Fruit fly (Drosophila melanogaster) whole organism, embryonic: Measurements from ENCODE around the gene kairos.

Experiments used
- Asciz ChIP-seq: fragments of 200-800 bp; sonication (Bioruptor generic); optimal IDR thresholded peaks from 2 replicates; lab custom pipeline; 2017; ENCODE audit warnings: missing biosample characterization, mild to moderate bottlenecking, missing genetic modification characterization, missing genetic modification reagents
- CG1024 ChIP-seq: fragments of 200-800 bp; sonication (Bioruptor generic); IDR thresholded peaks from 2 replicates; pipeline ENCODE4 v1.3.6; 2022; ENCODE audit warnings: missing biosample characterization, missing genetic modification characterization
- CG10366 ChIP-seq: fragments of 200-800 bp; sonication (Bioruptor generic); IDR thresholded peaks from 2 replicates; pipeline ENCODE4 v1.3.6; 2022; ENCODE audit warnings: missing biosample characterization, missing genetic modification characterization
- CG10431 ChIP-seq: fragments of 200-800 bp; sonication (Bioruptor generic); optimal IDR thresholded peaks from 3 replicates; lab custom pipeline; 2018; ENCODE audit warnings: missing biosample characterization, mild to moderate bottlenecking, missing genetic modification characterization
- CG11723 ChIP-seq: fragments of 200-800 bp; sonication (Bioruptor generic); optimal IDR thresholded peaks from 2 replicates; lab custom pipeline; 2017; ENCODE audit warnings: missing biosample characterization, mild to moderate bottlenecking, missing genetic modification characterization
- CG12942 ChIP-seq: fragments of 200-800 bp; sonication (Bioruptor generic); optimal IDR thresholded peaks from 3 replicates; lab custom pipeline; 2016; ENCODE audit warnings: missing biosample characterization, missing genetic modification characterization
- CG14014 ChIP-seq: fragments of 200-800 bp; sonication (Bioruptor generic); IDR thresholded peaks from 2 replicates; pipeline ENCODE4 v1.3.6; 2022; ENCODE audit warnings: missing biosample characterization, missing genetic modification characterization
- CG14667 ChIP-seq: fragments of 200-800 bp; sonication (Bioruptor generic); IDR thresholded peaks from 2 replicates; pipeline ENCODE4 v1.3.6; 2022; ENCODE audit warnings: missing biosample characterization, missing genetic modification characterization
- CG15514 ChIP-seq: fragments of 200-800 bp; sonication (Bioruptor generic); optimal IDR thresholded peaks from 3 replicates; lab custom pipeline; 2017; ENCODE audit warnings: missing biosample characterization, missing genetic modification characterization, mild to moderate bottlenecking, moderate library complexity, missing genetic modification reagents
- CG18476 ChIP-seq: fragments of 200-800 bp; sonication (Bioruptor generic); optimal IDR thresholded peaks from 2 replicates; lab custom pipeline; 2016; ENCODE audit warnings: missing biosample characterization, mild to moderate bottlenecking, missing genetic modification characterization
- CG3065 ChIP-seq: fragments of 200-800 bp; sonication (Bioruptor generic); optimal IDR thresholded peaks from 2 replicates; lab custom pipeline; 2016; ENCODE audit warnings: missing biosample characterization, missing genetic modification characterization
- CG31441 ChIP-seq: fragments of 200-800 bp; sonication (Bioruptor generic); IDR thresholded peaks from 2 replicates; pipeline ENCODE4 v1.3.6; 2022; ENCODE audit warnings: missing biosample characterization, missing genetic modification characterization
- CG5180 ChIP-seq: fragments of 200-800 bp; sonication (Bioruptor generic); optimal IDR thresholded peaks from 3 replicates; lab custom pipeline; 2017; ENCODE audit warnings: missing biosample characterization, missing genetic modification characterization, mild to moderate bottlenecking, moderate library complexity, missing genetic modification reagents
- CG6791 ChIP-seq: fragments of 200-800 bp; sonication (Bioruptor generic); IDR thresholded peaks from 3 replicates; pipeline ENCODE4 v1.3.6; 2022; ENCODE audit warnings: missing biosample characterization, missing genetic modification characterization; ENCODE audit not compliant: partially characterized antibody
- CG8281 ChIP-seq: fragments of 200-800 bp; sonication (Bioruptor generic); optimal IDR thresholded peaks from 2 replicates; lab custom pipeline; 2018; ENCODE audit warnings: missing biosample characterization, mild to moderate bottlenecking, missing genetic modification characterization, moderate library complexity
- CG9609 ChIP-seq: fragments of 200-800 bp; sonication (Bioruptor generic); optimal IDR thresholded peaks from 3 replicates; lab custom pipeline; 2016; ENCODE audit warnings: missing biosample characterization, missing genetic modification characterization
- CTCF ChIP-seq: fragments of 200-800 bp; sonication (Bioruptor generic); optimal IDR thresholded peaks from 2 replicates; lab custom pipeline; 2017; ENCODE audit warnings: missing biosample characterization, mild to moderate bottlenecking, missing genetic modification characterization, moderate library complexity
- CoRest ChIP-seq: fragments of 200-800 bp; sonication (Bioruptor generic); optimal IDR thresholded peaks from 3 replicates; lab custom pipeline; 2018; ENCODE audit warnings: missing biosample characterization, mild to moderate bottlenecking, missing genetic modification characterization, moderate library complexity
- CrebB ChIP-seq: fragments of 200-800 bp; sonication (Bioruptor generic); optimal IDR thresholded peaks from 3 replicates; lab custom pipeline; 2018; ENCODE audit warnings: missing biosample characterization, mild to moderate bottlenecking, missing genetic modification characterization
- Doc3 ChIP-seq: fragments of 200-800 bp; sonication (Bioruptor generic); IDR thresholded peaks from 3 replicates; pipeline ENCODE4 v1.3.6; 2022; ENCODE audit warnings: missing biosample characterization, missing genetic modification characterization; ENCODE audit not compliant: partially characterized antibody
- GATAe ChIP-seq: fragments of 200-800 bp; sonication (Bioruptor generic); conservative IDR thresholded peaks from 2 replicates; pipeline ENCODE4 v1.3.6; 2022; ENCODE audit warnings: missing biosample characterization, missing genetic modification characterization
- H2.0 ChIP-seq: fragments of 200-800 bp; sonication (Bioruptor generic); IDR thresholded peaks from 2 replicates; pipeline ENCODE4 v1.3.6; 2022; ENCODE audit warnings: missing biosample characterization, missing genetic modification characterization
- Hey ChIP-seq: fragments of 200-800 bp; sonication (Bioruptor generic); optimal IDR thresholded peaks from 3 replicates; lab custom pipeline; 2018; ENCODE audit warnings: missing biosample characterization, mild to moderate bottlenecking, missing genetic modification characterization
- Hmr ChIP-seq: fragments of 200-800 bp; sonication (Bioruptor generic); optimal IDR thresholded peaks from 3 replicates; lab custom pipeline; 2017; ENCODE audit warnings: mild to moderate bottlenecking, missing biosample characterization, missing genetic modification reagents, missing genetic modification characterization
- Hr78 ChIP-seq, 2 experiments: fragments of 200-800 bp in 1 of 2; fragments of >200 bp in 1 of 2; sonication (Bioruptor generic) in 1 of 2; optimal IDR thresholded peaks; 2 replicates each; lab custom pipeline; 2017 to 2019; ENCODE audit warnings: missing biosample characterization in 2 of 2, missing genetic modification characterization in 2 of 2, mild to moderate bottlenecking in 1 of 2, moderate library complexity in 1 of 2
- Jarid2 ChIP-seq: fragments of 200-800 bp; sonication (Bioruptor generic); optimal IDR thresholded peaks from 3 replicates; lab custom pipeline; 2017; ENCODE audit warnings: mild to moderate bottlenecking, missing biosample characterization, missing genetic modification reagents, missing genetic modification characterization
- Lim3 ChIP-seq: fragments of 200-800 bp; sonication (Bioruptor generic); IDR thresholded peaks from 2 replicates; pipeline ENCODE4 v1.3.6; 2022; ENCODE audit warnings: missing biosample characterization, missing genetic modification characterization
- Myb ChIP-seq: fragments of 200-800 bp; sonication (Bioruptor generic); optimal IDR thresholded peaks from 2 replicates; lab custom pipeline; 2016; ENCODE audit warnings: missing biosample characterization, missing genetic modification characterization
- Usf ChIP-seq: fragments of 200-800 bp; sonication (Bioruptor generic); optimal IDR thresholded peaks from 2 replicates; lab custom pipeline; 2017; ENCODE audit warnings: missing genotype, missing biosample characterization, missing genetic modification characterization
- ara ChIP-seq: fragments of 200-800 bp; sonication (Bioruptor generic); IDR thresholded peaks from 2 replicates; pipeline ENCODE4 v1.3.6; 2022; ENCODE audit warnings: missing biosample characterization, missing genetic modification characterization
- ato ChIP-seq: fragments of 200-800 bp; sonication (Bioruptor generic); IDR thresholded peaks from 2 replicates; pipeline ENCODE4 v1.3.6; 2022; ENCODE audit warnings: missing biosample characterization, missing genetic modification characterization; ENCODE audit not compliant: partially characterized antibody
- az2 ChIP-seq: fragments of 200-800 bp; sonication (Bioruptor generic); optimal IDR thresholded peaks from 3 replicates; lab custom pipeline; 2016; ENCODE audit warnings: missing biosample characterization, missing genetic modification characterization
- cad ChIP-seq: fragments of >200 bp; optimal IDR thresholded peaks from 2 replicates; lab custom pipeline; 2017; ENCODE audit warnings: missing biosample characterization, missing genetic modification characterization
- ewg ChIP-seq: fragments of 200-800 bp; sonication (Bioruptor generic); optimal IDR thresholded peaks from 3 replicates; lab custom pipeline; 2017; ENCODE audit warnings: mild to moderate bottlenecking, missing biosample characterization, missing genetic modification reagents, missing genetic modification characterization
- ftz-f1 ChIP-seq: fragments of 200-800 bp; sonication (Bioruptor generic); optimal IDR thresholded peaks from 2 replicates; lab custom pipeline; 2016; ENCODE audit warnings: missing biosample characterization, missing genetic modification characterization
- gcm2 ChIP-seq: fragments of 200-800 bp; sonication (Bioruptor generic); optimal IDR thresholded peaks from 2 replicates; lab custom pipeline; 2016; ENCODE audit warnings: missing biosample characterization, missing genetic modification characterization
- gfzf ChIP-seq: fragments of 200-800 bp; sonication (Bioruptor generic); optimal IDR thresholded peaks from 2 replicates; lab custom pipeline; 2016; ENCODE audit warnings: missing biosample characterization, mild to moderate bottlenecking, missing genetic modification characterization, moderate library complexity
- lmd ChIP-seq: fragments of 200-800 bp; sonication (Bioruptor generic); IDR thresholded peaks from 2 replicates; pipeline ENCODE4 v1.3.6; 2022; ENCODE audit warnings: missing biosample characterization, missing genetic modification characterization
- mirr ChIP-seq: fragments of 200-800 bp; sonication (Bioruptor generic); optimal IDR thresholded peaks from 3 replicates; lab custom pipeline; 2018; ENCODE audit warnings: missing biosample characterization, mild to moderate bottlenecking, missing genetic modification characterization
- ranshi ChIP-seq: fragments of 200-800 bp; sonication (Bioruptor generic); IDR thresholded peaks from 2 replicates; pipeline ENCODE4 v1.3.6; 2022; ENCODE audit warnings: missing biosample characterization, missing genetic modification characterization
- row ChIP-seq: fragments of 200-800 bp; sonication (Bioruptor generic); IDR thresholded peaks from 3 replicates; pipeline ENCODE4 v1.3.6; 2022; ENCODE audit warnings: missing biosample characterization, missing genetic modification characterization
- schlank ChIP-seq: fragments of 200-800 bp; sonication (Bioruptor generic); optimal IDR thresholded peaks from 2 replicates; lab custom pipeline; 2018; ENCODE audit warnings: missing biosample characterization, mild to moderate bottlenecking, missing genetic modification characterization
- shn ChIP-seq: fragments of 200-800 bp; sonication (Bioruptor generic); optimal IDR thresholded peaks from 3 replicates; lab custom pipeline; 2016; ENCODE audit warnings: missing biosample characterization, missing genetic modification characterization
- sob ChIP-seq: fragments of 200-800 bp; sonication (Bioruptor generic); IDR thresholded peaks from 2 replicates; pipeline ENCODE4 v1.3.6; 2022; ENCODE audit warnings: missing biosample characterization, missing genetic modification characterization
- ttk ChIP-seq: fragments of 200-800 bp; sonication (Bioruptor generic); IDR thresholded peaks from 2 replicates; pipeline ENCODE4 v2.1.2; 2022; ENCODE audit warnings: missing biosample characterization, missing genetic modification characterization
- unc-4 ChIP-seq: fragments of 200-800 bp; sonication (Bioruptor generic); IDR thresholded peaks from 2 replicates; pipeline ENCODE4 v1.3.6; 2022; ENCODE audit warnings: missing biosample characterization, missing genetic modification characterization; ENCODE audit not compliant: partially characterized antibody
- wor ChIP-seq: fragments of 200-800 bp; sonication (Bioruptor generic); IDR thresholded peaks from 2 replicates; pipeline ENCODE4 v1.3.6; 2022; ENCODE audit warnings: missing biosample characterization, missing genetic modification characterization
- yki ChIP-seq: fragments of >200 bp; optimal IDR thresholded peaks from 3 replicates; lab custom pipeline; 2018
- z ChIP-seq: fragments of 200-800 bp; sonication (Bioruptor generic); IDR thresholded peaks from 3 replicates; pipeline ENCODE4 v1.3.6; 2022; ENCODE audit warnings: missing biosample characterization, missing genetic modification characterization
- zen ChIP-seq: fragments of 200-800 bp; sonication (Bioruptor generic); optimal IDR thresholded peaks from 3 replicates; lab custom pipeline; 2018; ENCODE audit warnings: missing biosample characterization, mild to moderate bottlenecking, missing genetic modification characterization, moderate library complexity

kairos gene

DNA sequence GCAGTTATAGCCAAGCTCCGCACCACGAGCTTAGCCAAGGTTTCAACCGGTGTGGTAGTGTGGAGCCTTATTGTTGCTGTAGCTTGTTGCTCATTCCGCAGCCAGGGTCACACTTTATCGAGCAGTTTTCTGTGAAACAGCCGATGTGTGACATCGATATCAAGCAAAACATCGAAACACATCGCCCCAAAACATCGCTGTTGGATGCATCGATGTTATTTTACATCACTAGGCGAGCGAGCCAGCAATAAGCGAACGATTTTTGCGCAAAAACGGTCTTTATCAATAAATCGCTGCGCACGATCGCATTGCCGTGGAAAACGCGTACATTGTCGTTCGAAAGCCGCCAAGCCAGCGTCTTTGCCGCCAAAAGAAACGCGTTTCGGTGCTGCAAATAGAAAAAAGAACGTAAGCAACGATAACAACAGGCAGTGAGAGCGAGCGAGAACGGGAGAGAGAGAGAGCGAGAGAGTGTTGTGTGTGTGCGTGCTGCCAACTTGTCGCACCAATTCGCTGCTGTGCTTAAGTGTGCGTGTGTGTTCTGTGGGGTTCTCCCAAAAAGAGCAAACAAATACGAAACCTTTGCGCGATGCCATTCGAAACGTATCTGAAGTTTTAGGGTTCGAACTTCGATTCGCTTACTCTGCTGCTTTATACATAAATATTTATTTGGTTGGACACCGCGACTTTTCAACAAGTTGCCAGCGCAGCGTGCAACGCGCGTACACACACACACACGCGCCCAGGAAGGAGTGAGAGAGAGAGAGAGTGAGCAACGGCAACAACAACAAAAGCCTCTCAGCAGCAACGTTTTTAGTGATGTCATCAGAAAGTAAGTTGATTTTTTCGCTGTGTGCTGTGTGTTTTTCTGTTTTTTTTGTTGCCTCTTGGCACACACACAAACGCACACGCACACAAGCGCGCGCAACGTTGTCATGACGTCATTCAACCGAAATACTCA is 15.1 kb upstream of the kairos start (continued):
- TF ChIP-seq CoRest (peak; percentile 42), wor (GFP tag; lab: Robert Waterston, UW) (no peak), H2.0 (GFP tag; lab: Robert Waterston, UW) (no peak), CG10366 (no peak), CrebB (tag; lab: Kevin White, UChicago) (peak; percentile 85), ftz-f1 (peak; percentile 47), schlank (tag; lab: Kevin White, UChicago) (no peak), Usf (GFP tag; lab: Kevin White, UChicago) (no peak), CG9609 (GFP tag; lab: Kevin White, UChicago) (peak; percentile 40), Asciz (no peak), shn (GFP tag; lab: Kevin White, UChicago) (no peak), CG10431 (no peak), ato (peak; percentile 96), CG3065 (GFP tag; lab: Kevin White, UChicago) (no peak), CG15514 (GFP tag; lab: Kevin White, UChicago) (peak; percentile 85), GATAe (no peak), az2 (GFP tag; lab: Kevin White, UChicago) (no peak), CG1024 (no peak), gfzf (GFP tag; lab: Kevin White, UChicago) (peak; percentile 93), lmd (GFP tag; lab: Robert Waterston, UW) (no peak; the same call in 1 of the 2 replicates), gcm2 (GFP tag; lab: Kevin White, UChicago) (no peak), CG14667 (no peak), ara (GFP tag; lab: Robert Waterston, UW) (no peak), Jarid2 (GFP tag; lab: Kevin White, UChicago) (no peak), CG14014 (GFP tag; lab: Robert Waterston, UW) (no peak), Hey (tag; lab: Kevin White, UChicago) (no peak), z (GFP tag; lab: Robert Waterston, UW) (no peak), CTCF (GFP tag; lab: Kevin White, UChicago) (peak; percentile 74), unc-4 (GFP tag; lab: Robert Waterston, UW) (peak; percentile 98), cad (GFP tag; lab: Kevin White, UChicago) (no peak), CG11723 (GFP tag; lab: Kevin White, UChicago) (no peak), Myb (peak; percentile 79), mirr (GFP tag; lab: Kevin White, UChicago) (peak; percentile 36), zen (tag; lab: Kevin White, UChicago) (no peak), CG5180 (peak; percentile 80), Hmr (GFP tag; lab: Kevin White, UChicago) (peak; percentile 70), CG12942 (no peak), CG31441 (GFP tag; lab: Robert Waterston, UW) (peak; percentile 60), Doc3 (peak; percentile 94), CG8281 (tag; lab: Kevin White, UChicago) (no peak), ttk (GFP tag; lab: Robert Waterston, UW) (no peak), Hr78 (GFP tag; optimal IDR thresholded peaks at IDR 0.05; lab: Kevin White, UChicago) (no peak), ranshi (0 out of 2 replicates have a peak, but pooled peaks have one; percentile 17), yki (peak; percentile 26), CG6791 (peak; percentile 98), sob (peak; percentile 61), Lim3 (GFP tag; lab: Robert Waterston, UW) (no peak), ewg (GFP tag; lab: Kevin White, UChicago) (no peak), row (GFP tag; lab: Robert Waterston, UW) (peak; percentile 53), CG18476 (GFP tag; lab: Kevin White, UChicago) (no peak)
